Worm (Caenorhabditis elegans): ENCODE data around the gene ZK563.7.

The ZK563.7 gene

DNA sequence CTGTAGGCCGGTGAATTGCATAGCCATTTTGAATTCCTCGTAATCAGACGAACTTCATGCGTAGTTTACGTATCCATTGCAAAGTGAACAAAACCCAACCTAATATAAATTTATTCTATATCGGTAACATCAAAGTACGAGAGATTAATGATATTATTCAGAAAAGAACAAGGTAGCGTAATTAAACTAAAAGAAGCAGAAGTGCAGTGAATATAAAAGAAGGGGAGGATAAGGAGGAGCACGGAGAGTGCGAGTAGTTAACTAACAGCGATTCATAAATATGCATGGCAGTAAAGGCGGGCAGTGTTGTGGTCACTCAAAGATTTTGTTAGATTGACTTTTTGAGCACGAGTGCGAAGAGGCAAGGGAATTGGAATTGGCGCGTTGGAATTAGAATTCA, 5.6 kb upstream of the ZK563.7 start, which contains the start of gene clc-3:
TSS of gene clc-3 (minus strand) at position 101 of the 400 bp plus-strand sequence.
- TF ChIP-seq F13C5.2 (tag; optimal IDR thresholded peaks at IDR 0.05) (no peak), sea-1 (GFP tag; conservative IDR thresholded peaks at IDR 0.05) (no peak), tra-4 (tag; optimal IDR thresholded peaks at IDR 0.05) (no peak), ceh-13 (GFP tag; optimal IDR thresholded peaks at IDR 0.05) (no peak), tbx-11 (GFP tag; IDR thresholded peaks at IDR 0.05) (no peak), tbx-37 (GFP tag; conservative IDR thresholded peaks at IDR 0.05) (no peak), ets-7 (tag; optimal IDR thresholded peaks at IDR 0.05) (no peak), pes-1 (GFP tag; IDR thresholded peaks at IDR 0.05) (no peak), hmg-4 (GFP tag; optimal IDR thresholded peaks at IDR 0.05) (no peak), B0310.2 (tag; optimal IDR thresholded peaks at IDR 0.05) (no peak)

DNA sequence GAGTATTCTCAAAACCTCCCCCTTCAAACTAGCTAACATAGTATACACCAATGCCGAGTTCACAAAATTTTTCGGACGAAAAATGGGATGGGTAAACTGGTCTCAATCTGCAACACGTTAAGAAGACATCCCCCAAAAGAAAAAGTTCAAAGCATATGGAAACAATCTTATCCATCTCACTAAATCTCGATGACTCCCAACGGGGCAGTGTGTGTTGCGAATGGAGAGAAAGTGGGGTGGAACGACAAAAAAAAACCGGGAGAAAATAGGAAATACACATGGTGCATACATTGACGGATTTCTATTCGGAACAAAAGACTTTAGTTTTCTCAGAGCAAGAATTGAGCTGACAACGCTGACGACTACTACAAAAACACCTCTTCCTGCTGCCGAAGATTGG, 4.9 kb upstream of the ZK563.7 start:
- no peak for TF ChIP-seq ama-1 (optimal IDR thresholded peaks at IDR 0.05)
- no peak for TF ChIP-seq tra-4 (tag; optimal IDR thresholded peaks at IDR 0.05)
- TF ChIP-seq flt-1 (GFP tag; IDR thresholded peaks at IDR 0.05): no peak
- no peak for TF ChIP-seq aly-1 (tag; optimal IDR thresholded peaks at IDR 0.05)
- no peak for TF ChIP-seq tbx-37 (GFP tag; conservative IDR thresholded peaks at IDR 0.05)
- TF ChIP-seq hmbx-1 (tag; optimal IDR thresholded peaks at IDR 0.05): no peak
- no peak for TF ChIP-seq sea-1 (GFP tag; conservative IDR thresholded peaks at IDR 0.05)
- TF ChIP-seq tbx-11 (GFP tag; IDR thresholded peaks at IDR 0.05): no peak

DNA sequence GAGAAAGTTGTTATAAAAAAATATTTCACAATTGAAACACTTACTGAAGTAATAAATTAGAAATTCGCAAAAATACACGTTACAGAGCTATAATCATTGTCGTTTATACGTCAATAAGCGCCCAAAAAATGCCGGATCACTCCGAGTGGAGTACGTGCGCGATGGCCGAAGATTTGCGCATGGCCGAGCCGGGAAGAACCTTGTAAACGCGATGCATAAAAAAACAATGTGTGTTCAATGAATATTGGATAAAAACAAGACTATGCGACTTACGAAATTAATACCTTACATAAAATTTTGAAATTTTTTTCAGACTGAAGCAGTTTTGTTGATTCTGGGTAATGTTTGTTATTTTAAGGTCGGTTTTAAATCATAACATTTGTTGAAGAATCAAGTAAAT, 1.2 kb upstream of the ZK563.7 start, which contains the start of gene sorf-1:
TSS of gene sorf-1 (minus strand) at position 135 of the 400 bp plus-strand sequence.
- no peak for TF ChIP-seq hnd-1 (tag; optimal IDR thresholded peaks at IDR 0.05)
- TF ChIP-seq tbx-37 (GFP tag; conservative IDR thresholded peaks at IDR 0.05): no peak
- TF ChIP-seq F13C5.2 (tag; optimal IDR thresholded peaks at IDR 0.05): no peak
- TF ChIP-seq scrt-1 (GFP tag; IDR thresholded peaks at IDR 0.05): no peak
- TF ChIP-seq flt-1 (GFP tag; IDR thresholded peaks at IDR 0.05): no peak
- TF ChIP-seq aly-1 (tag; optimal IDR thresholded peaks at IDR 0.05): no peak
- TF ChIP-seq B0310.2 (tag; optimal IDR thresholded peaks at IDR 0.05): no peak
- TF ChIP-seq tra-4 (tag; optimal IDR thresholded peaks at IDR 0.05): no peak

DNA sequence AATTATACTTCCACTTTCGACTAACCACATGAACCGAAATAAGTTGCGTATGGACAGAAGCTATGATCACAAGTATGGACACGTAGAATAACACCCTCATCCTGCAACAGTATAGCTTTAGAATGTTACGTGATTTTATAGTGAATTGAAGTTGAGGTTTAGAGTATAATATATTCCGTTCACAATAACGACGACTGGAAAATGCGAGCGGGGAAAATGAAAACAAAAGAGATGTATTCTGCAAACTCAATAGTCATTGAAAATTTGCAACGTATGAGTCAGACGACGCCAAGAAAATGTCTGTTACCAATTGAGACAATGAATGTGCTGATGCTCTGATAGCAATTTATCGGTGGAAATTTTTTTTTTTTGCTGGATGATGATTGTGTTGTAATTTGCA, 5.1 kb downstream of the ZK563.7 start, which contains the start of gene acp-1:
TSS of gene acp-1 (minus strand) at position 101 of the 400 bp plus-strand sequence.
- no peak for TF ChIP-seq scrt-1 (GFP tag; IDR thresholded peaks at IDR 0.05)
- no peak for TF ChIP-seq aly-1 (tag; optimal IDR thresholded peaks at IDR 0.05)
- no peak for TF ChIP-seq ets-7 (tag; optimal IDR thresholded peaks at IDR 0.05)
- no peak for TF ChIP-seq tbx-11 (GFP tag; IDR thresholded peaks at IDR 0.05)
- no peak for TF ChIP-seq sea-1 (GFP tag; conservative IDR thresholded peaks at IDR 0.05)
- no peak for TF ChIP-seq B0310.2 (tag; optimal IDR thresholded peaks at IDR 0.05)
- TF ChIP-seq hmbx-1 (tag; optimal IDR thresholded peaks at IDR 0.05): no peak
- no peak for TF ChIP-seq hnd-1 (tag; optimal IDR thresholded peaks at IDR 0.05)
- no peak for TF ChIP-seq pes-1 (GFP tag; IDR thresholded peaks at IDR 0.05)
- no peak for TF ChIP-seq flt-1 (GFP tag; IDR thresholded peaks at IDR 0.05)
- no peak for TF ChIP-seq ama-1 (optimal IDR thresholded peaks at IDR 0.05)
- no peak for TF ChIP-seq ceh-13 (GFP tag; optimal IDR thresholded peaks at IDR 0.05)
- TF ChIP-seq tbx-37 (GFP tag; conservative IDR thresholded peaks at IDR 0.05): no peak
- no peak for TF ChIP-seq ceh-36 (tag; optimal IDR thresholded peaks at IDR 0.05)
- no peak for TF ChIP-seq F13C5.2 (tag; optimal IDR thresholded peaks at IDR 0.05)
- TF ChIP-seq tra-4 (tag; optimal IDR thresholded peaks at IDR 0.05): no peak
- TF ChIP-seq hmg-4 (GFP tag; optimal IDR thresholded peaks at IDR 0.05): no peak

DNA sequence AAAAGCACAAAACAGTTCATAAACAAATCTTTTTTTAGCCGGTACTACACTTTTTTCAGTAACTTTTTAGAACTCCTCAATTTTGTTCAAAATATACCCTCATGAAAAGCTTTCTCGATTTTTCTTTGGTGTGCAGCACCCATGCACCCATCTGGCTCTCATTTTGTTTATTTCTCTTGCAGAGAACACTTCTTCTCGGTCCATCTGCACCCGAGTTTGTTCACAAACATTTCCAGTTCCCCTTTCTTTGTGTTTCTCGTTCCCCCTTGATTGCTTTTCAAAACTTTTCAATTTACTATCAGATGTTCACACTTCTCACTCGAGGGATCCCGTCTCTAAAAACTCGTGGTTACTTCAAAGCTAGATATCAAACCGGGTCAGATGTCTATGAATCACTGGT, 13.3 kb downstream of the ZK563.7 start, which contains the start of gene slcf-2:
TSS of gene slcf-2 (plus strand) at position 301 of the 400 bp plus-strand sequence.
- TF ChIP-seq hmbx-1 (tag; optimal IDR thresholded peaks at IDR 0.05) (no peak), ceh-36 (tag; optimal IDR thresholded peaks at IDR 0.05) (no peak), ceh-13 (GFP tag; optimal IDR thresholded peaks at IDR 0.05) (no peak), tra-4 (tag; optimal IDR thresholded peaks at IDR 0.05) (no peak), ets-7 (tag; optimal IDR thresholded peaks at IDR 0.05) (no peak), tbx-11 (GFP tag; IDR thresholded peaks at IDR 0.05) (no peak), pes-1 (GFP tag; IDR thresholded peaks at IDR 0.05) (no peak), ama-1 (optimal IDR thresholded peaks at IDR 0.05) (no peak), sea-1 (GFP tag; conservative IDR thresholded peaks at IDR 0.05) (no peak), flt-1 (GFP tag; IDR thresholded peaks at IDR 0.05) (no peak), aly-1 (tag; optimal IDR thresholded peaks at IDR 0.05) (no peak), tbx-37 (GFP tag; conservative IDR thresholded peaks at IDR 0.05) (no peak), scrt-1 (GFP tag; IDR thresholded peaks at IDR 0.05) (no peak)

DNA sequence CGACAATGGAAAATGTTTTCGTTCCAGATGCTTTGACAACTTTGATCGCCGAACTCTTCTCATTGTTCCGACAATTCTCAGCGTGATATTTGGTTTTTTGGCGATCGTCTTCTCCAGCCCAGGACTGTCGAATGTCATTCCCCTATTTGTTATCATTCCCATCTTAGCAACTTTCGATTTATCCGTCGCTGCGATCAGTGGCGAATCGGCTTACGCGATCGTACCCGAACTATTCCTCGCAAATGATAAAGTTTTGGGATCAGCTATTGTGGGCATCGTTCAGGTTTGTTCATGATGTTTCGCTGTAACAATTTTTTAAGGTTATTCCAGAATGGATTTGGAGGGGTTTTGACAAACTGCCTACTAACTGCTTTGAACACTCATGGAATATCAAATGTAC, 16.5 kb downstream of the ZK563.7 start:
- TF ChIP-seq hnd-1 (tag; optimal IDR thresholded peaks at IDR 0.05): no peak
- no peak for TF ChIP-seq tbx-11 (GFP tag; IDR thresholded peaks at IDR 0.05)
- TF ChIP-seq flt-1 (GFP tag; IDR thresholded peaks at IDR 0.05): no peak
- TF ChIP-seq hmg-4 (GFP tag; optimal IDR thresholded peaks at IDR 0.05): no peak
- no peak for TF ChIP-seq ets-7 (tag; optimal IDR thresholded peaks at IDR 0.05)
- TF ChIP-seq ceh-36 (tag; optimal IDR thresholded peaks at IDR 0.05): no peak
- no peak for TF ChIP-seq B0310.2 (tag; optimal IDR thresholded peaks at IDR 0.05)
- no peak for TF ChIP-seq scrt-1 (GFP tag; IDR thresholded peaks at IDR 0.05)
- TF ChIP-seq ama-1 (optimal IDR thresholded peaks at IDR 0.05): no peak
- TF ChIP-seq ceh-13 (GFP tag; optimal IDR thresholded peaks at IDR 0.05): no peak
- TF ChIP-seq tbx-37 (GFP tag; conservative IDR thresholded peaks at IDR 0.05): no peak
- no peak for TF ChIP-seq F13C5.2 (tag; optimal IDR thresholded peaks at IDR 0.05)
- no peak for TF ChIP-seq sea-1 (GFP tag; conservative IDR thresholded peaks at IDR 0.05)
- no peak for TF ChIP-seq aly-1 (tag; optimal IDR thresholded peaks at IDR 0.05)

DNA sequence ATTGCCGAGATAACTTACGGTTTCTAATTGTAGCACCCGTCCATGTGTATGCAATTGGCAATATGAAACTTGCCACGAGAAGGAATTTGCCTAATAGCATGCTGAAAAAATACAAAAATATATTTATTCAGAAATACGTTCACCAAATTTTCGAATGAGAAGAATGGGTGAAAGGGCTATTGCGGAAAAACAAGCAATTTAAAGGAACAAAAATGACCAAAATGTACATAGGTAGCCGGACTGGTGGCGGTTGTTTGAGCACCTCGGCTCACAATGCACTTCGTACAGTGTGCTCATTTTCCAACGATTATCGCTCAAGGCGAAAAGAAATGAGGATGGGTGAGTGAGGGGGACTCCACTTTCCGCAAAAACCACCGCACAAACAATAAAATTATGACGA, 19.6 kb downstream of the ZK563.7 start, which contains the start of gene cht-1:
TSS of gene cht-1 (minus strand) at position 101 of the 400 bp plus-strand sequence.
- TF ChIP-seq ama-1 (optimal IDR thresholded peaks at IDR 0.05) (no peak), flt-1 (GFP tag; IDR thresholded peaks at IDR 0.05) (no peak), tra-4 (tag; optimal IDR thresholded peaks at IDR 0.05) (no peak), hmg-4 (GFP tag; optimal IDR thresholded peaks at IDR 0.05) (no peak), ceh-36 (tag; optimal IDR thresholded peaks at IDR 0.05) (no peak)

DNA sequence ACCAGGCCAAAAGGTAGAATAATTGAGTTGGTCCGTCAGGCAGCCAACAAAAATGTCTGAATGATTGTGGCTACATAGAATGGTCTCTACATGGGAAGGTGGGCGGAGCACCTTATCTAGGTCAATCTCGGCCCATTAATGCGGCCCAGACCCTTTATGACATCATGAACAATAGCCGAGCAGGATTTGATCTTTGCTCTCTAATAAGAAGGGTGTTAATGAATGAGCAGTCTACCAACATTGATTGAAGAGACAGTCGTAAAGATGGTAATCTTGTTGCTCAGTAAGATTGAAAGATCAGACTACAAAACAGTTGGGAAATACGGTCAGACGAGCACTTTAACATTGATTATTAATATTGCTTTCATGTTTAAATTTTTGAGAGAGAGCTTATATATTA, 20.1 kb downstream of the ZK563.7 start:
- no peak for TF ChIP-seq sea-1 (GFP tag; conservative IDR thresholded peaks at IDR 0.05)
- TF ChIP-seq hmg-4 (GFP tag; optimal IDR thresholded peaks at IDR 0.05): no peak
- no peak for TF ChIP-seq B0310.2 (tag; optimal IDR thresholded peaks at IDR 0.05)
- TF ChIP-seq aly-1 (tag; optimal IDR thresholded peaks at IDR 0.05): no peak
- no peak for TF ChIP-seq flt-1 (GFP tag; IDR thresholded peaks at IDR 0.05)
- no peak for TF ChIP-seq tbx-37 (GFP tag; conservative IDR thresholded peaks at IDR 0.05)
- no peak for TF ChIP-seq scrt-1 (GFP tag; IDR thresholded peaks at IDR 0.05)
- TF ChIP-seq F13C5.2 (tag; optimal IDR thresholded peaks at IDR 0.05): no peak
- TF ChIP-seq ets-7 (tag; optimal IDR thresholded peaks at IDR 0.05): no peak
- no peak for TF ChIP-seq pes-1 (GFP tag; IDR thresholded peaks at IDR 0.05)
- TF ChIP-seq tbx-11 (GFP tag; IDR thresholded peaks at IDR 0.05): no peak
- no peak for TF ChIP-seq hnd-1 (tag; optimal IDR thresholded peaks at IDR 0.05)

All from whole organism, early embryonic.